Worm (Caenorhabditis elegans) whole organism, early embryonic: Measurements from ENCODE around the gene nprl-2.

Experiments used
- aly-1 ChIP-seq: sonication (generic microtip); optimal IDR thresholded peaks from 2 replicates; lab custom pipeline; 2016; ENCODE audit warnings: missing genetic modification characterization, missing compliant biosample characterization
- ama-1 ChIP-seq: fragments of 150-350 bp; optimal IDR thresholded peaks from 2 replicates; lab custom pipeline; 2014
- ets-7 ChIP-seq: sonication (generic microtip); optimal IDR thresholded peaks from 2 replicates; lab custom pipeline; 2016; ENCODE audit warnings: missing genotype, missing genetic modification characterization, missing compliant biosample characterization
- flt-1 ChIP-seq: fragments of 200-800 bp; sonication (Bioruptor generic); IDR thresholded peaks from 2 replicates; pipeline ENCODE4 v1.3.6; 2022; ENCODE audit warnings: missing genetic modification characterization, missing compliant biosample characterization
- hmbx-1 ChIP-seq: sonication (generic microtip); optimal IDR thresholded peaks from 2 replicates; lab custom pipeline; 2016; ENCODE audit warnings: mild to moderate bottlenecking, missing genetic modification characterization, missing compliant biosample characterization
- pes-1 ChIP-seq: fragments of 200-800 bp; sonication (Bioruptor generic); IDR thresholded peaks from 2 replicates; pipeline ENCODE4 v1.3.6; 2022; ENCODE audit warnings: missing genetic modification reagents, missing genetic modification characterization, missing compliant biosample characterization
- sea-1 ChIP-seq: fragments of 200-800 bp; sonication (Bioruptor generic); conservative IDR thresholded peaks from 2 replicates; pipeline ENCODE4 v1.3.6; 2022; ENCODE audit warnings: missing genetic modification characterization, missing compliant biosample characterization
- tra-4 ChIP-seq: sonication (generic microtip); optimal IDR thresholded peaks from 2 replicates; lab custom pipeline; 2017; ENCODE audit warnings: missing genetic modification characterization, missing compliant biosample characterization

ce11 chrIV:7556265-7556866 lies at the start of gene nprl-2, which contains the start of the genes F49E8.7 and F49E8.8:
- TF ChIP-seq ets-7 (tag; lab: Kevin White, UChicago) (no peak), ama-1 (lab: Kevin White, UChicago) (no peak), sea-1 (GFP tag; lab: Robert Waterston, UW) (no peak), aly-1 (tag; lab: Kevin White, UChicago) (no peak), flt-1 (no peak), pes-1 (GFP tag; lab: Robert Waterston, UW) (no peak), hmbx-1 (no peak), tra-4 (no peak)
